Fruit fly (Drosophila melanogaster) whole organism, embryonic: ENCODE measurements around the gene lectin-37Db.
A peak's percentile ranks its signal among the peaks of the same experiment; 100 is the strongest.

ENCODE experiments used
- Abd-B ChIP-seq: fragments of 200-800 bp; sonication (Bioruptor generic); optimal IDR thresholded peaks from 2 replicates; lab custom pipeline; 2018; ENCODE audit warnings: missing biosample characterization, mild to moderate bottlenecking, missing genetic modification characterization, moderate library complexity
- Aef1 ChIP-seq: fragments of 200-800 bp; sonication (Bioruptor generic); IDR thresholded peaks from 3 replicates; pipeline ENCODE4 v1.3.6; 2022; ENCODE audit warnings: missing biosample characterization, missing genetic modification characterization
- Atf3 ChIP-seq: fragments of 200-800 bp; sonication (Bioruptor generic); optimal IDR thresholded peaks from 3 replicates; lab custom pipeline; 2016; ENCODE audit warnings: missing biosample characterization, missing genetic modification characterization
- BEAF-32 ChIP-seq: fragments of 200-800 bp; sonication (Bioruptor generic); optimal IDR thresholded peaks from 3 replicates; lab custom pipeline; 2017; ENCODE audit warnings: missing biosample characterization, missing genetic modification characterization, mild to moderate bottlenecking, moderate library complexity, missing genetic modification reagents
- CG10267 ChIP-seq: fragments of 200-800 bp; sonication (Bioruptor generic); optimal IDR thresholded peaks from 2 replicates; lab custom pipeline; 2018; ENCODE audit warnings: missing biosample characterization, mild to moderate bottlenecking, missing genetic modification characterization, moderate library complexity
- CG13287 ChIP-seq: fragments of 200-800 bp; sonication (Bioruptor generic); IDR thresholded peaks from 2 replicates; pipeline ENCODE4 v1.3.6; 2022; ENCODE audit warnings: missing biosample characterization, missing genetic modification characterization; ENCODE audit not compliant: partially characterized antibody
- CG13296 ChIP-seq: fragments of 200-800 bp; sonication (Bioruptor generic); optimal IDR thresholded peaks from 3 replicates; lab custom pipeline; 2018; ENCODE audit warnings: missing biosample characterization, mild to moderate bottlenecking, missing genetic modification characterization
- CG14014 ChIP-seq: fragments of 200-800 bp; sonication (Bioruptor generic); IDR thresholded peaks from 2 replicates; pipeline ENCODE4 v1.3.6; 2022; ENCODE audit warnings: missing biosample characterization, missing genetic modification characterization
- CG15011 ChIP-seq: fragments of 200-800 bp; sonication (Bioruptor generic); optimal IDR thresholded peaks from 3 replicates; lab custom pipeline; 2018; ENCODE audit warnings: missing biosample characterization, mild to moderate bottlenecking, missing genetic modification characterization
- CG15696 ChIP-seq: fragments of 200-800 bp; sonication (Bioruptor generic); optimal IDR thresholded peaks from 2 replicates; lab custom pipeline; 2019; ENCODE audit warnings: missing biosample characterization, mild to moderate bottlenecking, missing genetic modification characterization, moderate library complexity
- CG17385 ChIP-seq: fragments of 200-800 bp; sonication (Bioruptor generic); optimal IDR thresholded peaks from 3 replicates; lab custom pipeline; 2018; ENCODE audit warnings: missing biosample characterization, mild to moderate bottlenecking, missing genetic modification characterization
- CG2199 ChIP-seq: fragments of 200-800 bp; sonication (Bioruptor generic); IDR thresholded peaks from 3 replicates; pipeline ENCODE4 v1.3.6; 2022; ENCODE audit warnings: missing biosample characterization, missing genetic modification characterization
- CG2202 ChIP-seq: fragments of 200-800 bp; sonication (Bioruptor generic); optimal IDR thresholded peaks from 2 replicates; lab custom pipeline; 2018; ENCODE audit warnings: missing biosample characterization, mild to moderate bottlenecking, missing genetic modification characterization
- CG2889 ChIP-seq: fragments of 200-800 bp; sonication (Bioruptor generic); IDR thresholded peaks from 3 replicates; pipeline ENCODE4 v1.3.6; 2022; ENCODE audit warnings: missing biosample characterization, missing genetic modification characterization
- CG30403 ChIP-seq: fragments of 200-800 bp; sonication (Bioruptor generic); optimal IDR thresholded peaks from 3 replicates; lab custom pipeline; 2016; ENCODE audit warnings: missing biosample characterization, missing genetic modification characterization
- CG34376 ChIP-seq: fragments of 200-800 bp; sonication (Bioruptor generic); optimal IDR thresholded peaks from 2 replicates; lab custom pipeline; 2018; ENCODE audit warnings: missing biosample characterization, mild to moderate bottlenecking, missing genetic modification characterization
- CG3726 ChIP-seq: fragments of 200-800 bp; sonication (Bioruptor generic); IDR thresholded peaks from 3 replicates; pipeline ENCODE4, ENCODE4 v1.3.6; 2022; ENCODE audit warnings: missing biosample characterization, missing genetic modification characterization
- CG6683 ChIP-seq: fragments of 200-800 bp; sonication (Bioruptor generic); optimal IDR thresholded peaks from 2 replicates; lab custom pipeline; 2017; ENCODE audit warnings: missing biosample characterization, mild to moderate bottlenecking, missing genetic modification characterization, missing genetic modification reagents
- CG7928 ChIP-seq: fragments of 200-800 bp; sonication (Bioruptor generic); optimal IDR thresholded peaks from 2 replicates; lab custom pipeline; 2017; ENCODE audit warnings: missing biosample characterization, mild to moderate bottlenecking, missing genetic modification characterization
- CG8924 ChIP-seq: fragments of 200-800 bp; optimal IDR thresholded peaks from 3 replicates; lab custom pipeline; 2019; ENCODE audit warnings: missing biosample characterization, mild to moderate bottlenecking, missing genetic modification characterization, moderate library complexity
- CG9437 ChIP-seq: fragments of 200-800 bp; sonication (Bioruptor generic); optimal IDR thresholded peaks from 2 replicates; lab custom pipeline; 2018; ENCODE audit warnings: missing biosample characterization, mild to moderate bottlenecking, missing genetic modification characterization
- CG9727 ChIP-seq: fragments of 200-800 bp; sonication (Bioruptor generic); optimal IDR thresholded peaks from 3 replicates; lab custom pipeline; 2017; ENCODE audit warnings: missing biosample characterization, mild to moderate bottlenecking, missing genetic modification characterization
- CG9932 ChIP-seq: fragments of 200-800 bp; sonication (Bioruptor generic); IDR thresholded peaks from 2 replicates; pipeline ENCODE4 v1.3.6; 2022; ENCODE audit warnings: missing biosample characterization, missing genetic modification characterization
- CoRest ChIP-seq: fragments of 200-800 bp; sonication (Bioruptor generic); optimal IDR thresholded peaks from 3 replicates; lab custom pipeline; 2018; ENCODE audit warnings: missing biosample characterization, mild to moderate bottlenecking, missing genetic modification characterization, moderate library complexity
- Elba2 ChIP-seq: fragments of 200-800 bp; sonication (Bioruptor generic); optimal IDR thresholded peaks from 3 replicates; lab custom pipeline; 2016; ENCODE audit warnings: missing biosample characterization, missing genetic modification characterization
- Jarid2 ChIP-seq: fragments of 200-800 bp; sonication (Bioruptor generic); optimal IDR thresholded peaks from 3 replicates; lab custom pipeline; 2017; ENCODE audit warnings: mild to moderate bottlenecking, missing biosample characterization, missing genetic modification reagents, missing genetic modification characterization
- MBD-R2 ChIP-seq: fragments of 200-800 bp; sonication (Bioruptor generic); IDR thresholded peaks from 2 replicates; pipeline ENCODE4 v1.3.6; 2022; ENCODE audit warnings: missing biosample characterization, missing genetic modification characterization
- Mes4 ChIP-seq: fragments of 200-800 bp; sonication (Bioruptor generic); optimal IDR thresholded peaks from 2 replicates; lab custom pipeline; 2016; ENCODE audit warnings: missing biosample characterization, missing genetic modification characterization
- NC2α ChIP-seq: fragments of 200-800 bp; sonication (Bioruptor generic); optimal IDR thresholded peaks from 2 replicates; lab custom pipeline; 2016; ENCODE audit warnings: missing biosample characterization, missing genetic modification characterization
- Neu2 ChIP-seq: fragments of 200-800 bp; sonication (Bioruptor generic); optimal IDR thresholded peaks from 3 replicates; lab custom pipeline; 2016; ENCODE audit warnings: missing biosample characterization, missing genetic modification characterization, borderline replicate concordance
- Nf-YB ChIP-seq: fragments of 200-800 bp; sonication (Bioruptor generic); optimal IDR thresholded peaks from 3 replicates; lab custom pipeline; 2019; ENCODE audit warnings: missing biosample characterization, mild to moderate bottlenecking, missing genetic modification characterization, moderate library complexity
- Ptx1 ChIP-seq: fragments of 200-800 bp; sonication (Bioruptor generic); IDR thresholded peaks from 2 replicates; pipeline ENCODE4 v1.3.6; 2022; ENCODE audit warnings: missing biosample characterization, missing genetic modification characterization
- Spps ChIP-seq: fragments of 200-800 bp; sonication (Bioruptor generic); optimal IDR thresholded peaks from 2 replicates; lab custom pipeline; 2018; ENCODE audit warnings: missing biosample characterization, mild to moderate bottlenecking, missing genetic modification characterization
- abd-A ChIP-seq: fragments of 200-800 bp; sonication (Bioruptor generic); optimal IDR thresholded peaks from 3 replicates; lab custom pipeline; 2019; ENCODE audit warnings: missing biosample characterization, mild to moderate bottlenecking, missing genetic modification characterization, moderate library complexity
- chif ChIP-seq, 2 experiments: fragments of 200-800 bp; sonication (Bioruptor generic); optimal IDR thresholded peaks; 3 replicates each; lab custom pipeline; 2016; ENCODE audit warnings: missing biosample characterization in 2 of 2, missing genetic modification characterization in 2 of 2
- ems ChIP-seq: fragments of 200-800 bp; sonication (Bioruptor generic); optimal IDR thresholded peaks from 3 replicates; lab custom pipeline; 2016; ENCODE audit warnings: missing biosample characterization, missing genetic modification characterization
- ftz-f1 ChIP-seq: fragments of 200-800 bp; sonication (Bioruptor generic); optimal IDR thresholded peaks from 2 replicates; lab custom pipeline; 2016; ENCODE audit warnings: missing biosample characterization, missing genetic modification characterization
- gro ChIP-seq: fragments of 200-800 bp; sonication (Bioruptor generic); optimal IDR thresholded peaks from 2 replicates; lab custom pipeline; 2016; ENCODE audit warnings: missing biosample characterization, missing genetic modification characterization
- gsb ChIP-seq: fragments of 200-800 bp; sonication (Bioruptor generic); IDR thresholded peaks from 2 replicates; pipeline ENCODE4 v1.3.6; 2022; ENCODE audit warnings: missing biosample characterization, missing genetic modification characterization
- h ChIP-seq: fragments of >200 bp; optimal IDR thresholded peaks from 2 replicates; lab custom pipeline; 2017
- ham ChIP-seq: fragments of 200-800 bp; sonication (Bioruptor generic); IDR thresholded peaks from 2 replicates; pipeline ENCODE4 v1.3.6; 2022; ENCODE audit warnings: missing biosample characterization, missing genetic modification characterization
- ind ChIP-seq: fragments of 200-800 bp; sonication (Bioruptor generic); optimal IDR thresholded peaks from 3 replicates; lab custom pipeline; 2016; ENCODE audit warnings: missing biosample characterization, missing genetic modification characterization
- jigr1 ChIP-seq: fragments of 200-800 bp; sonication (Bioruptor generic); IDR thresholded peaks from 3 replicates; pipeline ENCODE4 v1.3.6; 2022; ENCODE audit warnings: missing biosample characterization, missing genetic modification characterization
- knrl ChIP-seq: fragments of 200-800 bp; sonication (Bioruptor generic); IDR thresholded peaks from 3 replicates; pipeline ENCODE4 v1.3.6; 2022; ENCODE audit warnings: missing biosample characterization, missing genetic modification characterization; ENCODE audit not compliant: partially characterized antibody
- luna ChIP-seq: fragments of 200-800 bp; sonication (Bioruptor generic); optimal IDR thresholded peaks from 2 replicates; lab custom pipeline; 2016; ENCODE audit warnings: missing biosample characterization, missing genetic modification characterization
- mirr ChIP-seq: fragments of 200-800 bp; sonication (Bioruptor generic); optimal IDR thresholded peaks from 3 replicates; lab custom pipeline; 2018; ENCODE audit warnings: missing biosample characterization, mild to moderate bottlenecking, missing genetic modification characterization
- nerfin-2 ChIP-seq: fragments of 200-800 bp; sonication (Bioruptor generic); IDR thresholded peaks from 2 replicates; pipeline ENCODE4 v1.3.6; 2022; ENCODE audit warnings: missing biosample characterization, missing genetic modification characterization; ENCODE audit not compliant: partially characterized antibody
- slbo ChIP-seq: fragments of 200-800 bp; sonication (Bioruptor generic); IDR thresholded peaks from 2 replicates; pipeline ENCODE4 v1.3.6; 2022; ENCODE audit warnings: missing biosample characterization, missing genetic modification characterization
- tio ChIP-seq: fragments of 200-800 bp; sonication (Bioruptor generic); optimal IDR thresholded peaks from 2 replicates; lab custom pipeline; 2017; ENCODE audit warnings: missing biosample characterization, missing genetic modification characterization, inconsistent platforms
- vvl ChIP-seq: fragments of 200-800 bp; sonication (Bioruptor generic); IDR thresholded peaks from 2 replicates; pipeline ENCODE4 v1.3.6; 2022; ENCODE audit warnings: missing biosample characterization, missing genetic modification characterization
- zen ChIP-seq: fragments of 200-800 bp; sonication (Bioruptor generic); optimal IDR thresholded peaks from 3 replicates; lab custom pipeline; 2018; ENCODE audit warnings: missing biosample characterization, mild to moderate bottlenecking, missing genetic modification characterization, moderate library complexity
- zen2 ChIP-seq: fragments of 200-800 bp; sonication (Bioruptor generic); IDR thresholded peaks from 3 replicates; pipeline ENCODE4 v1.3.6; 2022; ENCODE audit warnings: missing biosample characterization, missing genetic modification characterization; ENCODE audit not compliant: partially characterized antibody

lectin-37Db gene

dm6 chr2L:19463405-19463804, 44.5 kb downstream of the lectin-37Db start (continued):
- TF ChIP-seq Neu2 (GFP tag; lab: Kevin White, UChicago) = no peak
- peak; percentile 12 for TF ChIP-seq CG30403 (GFP tag; lab: Kevin White, UChicago)
- TF ChIP-seq zen2 (GFP tag; lab: Robert Waterston, UW) = no peak
- TF ChIP-seq luna (GFP tag; lab: Kevin White, UChicago) = no peak
- no peak for TF ChIP-seq mirr
- TF ChIP-seq CG2202 (tag; lab: Kevin White, UChicago) = no peak
- TF ChIP-seq Nf-YB (GFP tag; lab: Kevin White, UChicago) = no peak
- TF ChIP-seq ind (GFP tag; lab: Kevin White, UChicago) = no peak
- TF ChIP-seq CG2199 = no peak
- no peak for TF ChIP-seq CG3726 (GFP tag; lab: Robert Waterston, UW)
- no peak for TF ChIP-seq CG2889 (GFP tag; lab: Robert Waterston, UW)
- TF ChIP-seq CG14014 (GFP tag; lab: Robert Waterston, UW) = no peak
- TF ChIP-seq CoRest = peak; percentile 36
- TF ChIP-seq CG6683 = no peak
- no peak for TF ChIP-seq slbo
- TF ChIP-seq MBD-R2 (GFP tag; lab: Robert Waterston, UW) = no peak
- TF ChIP-seq knrl (GFP tag; lab: Robert Waterston, UW) = no peak
- no peak for TF ChIP-seq CG13296 (GFP tag; lab: Kevin White, UChicago)
- peak; percentile 31 for TF ChIP-seq CG9727 (GFP tag; lab: Kevin White, UChicago)
- TF ChIP-seq CG13287 = no peak
- no peak for TF ChIP-seq chif (GFP tag; optimal IDR thresholded peaks at IDR 0.05; lab: Kevin White, UChicago)
- TF ChIP-seq jigr1 (GFP tag; lab: Robert Waterston, UW) = no peak
- no peak for TF ChIP-seq vvl (GFP tag; lab: Robert Waterston, UW)
- no peak for TF ChIP-seq CG15696 (tag; lab: Kevin White, UChicago)
- TF ChIP-seq CG15011 (GFP tag; lab: Kevin White, UChicago) = no peak
- TF ChIP-seq h = no peak
- peak; percentile 9 for TF ChIP-seq Abd-B
- no peak for TF ChIP-seq CG8924 (tag; lab: Kevin White, UChicago)
- TF ChIP-seq gsb (GFP tag; lab: Robert Waterston, UW) = no peak
- TF ChIP-seq gro (GFP tag; lab: Kevin White, UChicago) = no peak
- no peak for TF ChIP-seq CG7928 (GFP tag; lab: Kevin White, UChicago)
- TF ChIP-seq CG9437 = peak; percentile 63
- TF ChIP-seq NC2α (GFP tag; lab: Kevin White, UChicago) = no peak
- no peak for TF ChIP-seq Aef1 (GFP tag; lab: Robert Waterston, UW)
- no peak for TF ChIP-seq CG9932
- TF ChIP-seq CG34376 (GFP tag; lab: Kevin White, UChicago) = no peak
- no peak for TF ChIP-seq BEAF-32
- no peak for TF ChIP-seq nerfin-2 (GFP tag; lab: Robert Waterston, UW)
- no peak for TF ChIP-seq Ptx1 (GFP tag; lab: Robert Waterston, UW)
- TF ChIP-seq ham (GFP tag; lab: Robert Waterston, UW) = no peak
- TF ChIP-seq abd-A (tag; lab: Kevin White, UChicago) = no peak
- TF ChIP-seq ems = no peak
- TF ChIP-seq Atf3 (GFP tag; lab: Kevin White, UChicago) = no peak
- TF ChIP-seq Spps (tag; lab: Kevin White, UChicago) = no peak
- TF ChIP-seq Jarid2 (GFP tag; lab: Kevin White, UChicago) = no peak
- TF ChIP-seq tio (GFP tag; lab: Kevin White, UChicago) = peak; percentile 4
- TF ChIP-seq Elba2 = no peak
- TF ChIP-seq CG10267 (tag; lab: Kevin White, UChicago) = no peak
- TF ChIP-seq CG17385 = peak; percentile 1
- no peak for TF ChIP-seq zen
- TF ChIP-seq ftz-f1 (GFP tag; lab: Kevin White, UChicago) = no peak
- TF ChIP-seq Mes4 (GFP tag; lab: Kevin White, UChicago) = no peak
